Fruit fly (Drosophila melanogaster): ENCODE measurements around the gene RabX6.

RabX6 gene

DNA sequence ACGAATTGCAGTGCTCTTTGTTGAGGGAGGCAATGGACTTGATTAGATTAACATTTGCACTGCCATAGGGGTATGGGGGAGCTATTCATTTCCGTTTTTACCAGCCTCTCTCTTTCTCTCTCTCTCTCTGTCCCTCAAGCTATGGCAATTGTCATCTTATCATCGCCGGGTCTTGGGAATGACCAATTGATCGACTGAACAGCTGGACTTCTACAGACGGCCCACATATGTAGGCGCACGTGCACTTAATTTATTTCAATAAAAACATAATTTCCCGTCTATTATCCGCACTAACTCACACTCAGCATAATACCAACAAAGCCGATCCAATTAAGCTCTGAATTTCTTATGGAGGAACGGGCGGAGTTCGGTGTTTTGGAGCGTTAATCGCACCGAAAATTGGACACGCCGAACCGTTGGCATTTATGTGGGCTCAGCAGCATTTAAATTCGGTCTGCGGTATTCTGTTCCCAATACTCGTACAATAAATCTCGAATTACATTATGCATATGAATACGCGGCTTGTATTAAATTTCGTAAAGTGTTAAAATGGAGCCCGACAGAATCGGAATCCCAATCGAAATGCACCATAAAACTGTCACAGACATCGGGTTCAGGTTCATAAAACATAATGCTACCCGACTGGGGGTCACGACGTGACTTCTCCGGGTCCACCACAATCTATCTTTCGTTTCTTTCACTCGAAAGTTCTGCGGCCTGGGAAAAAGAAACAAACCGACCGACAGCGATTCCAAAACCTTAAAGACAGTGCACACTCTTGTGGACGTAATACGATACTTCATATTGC is 33.5 kb downstream of the RabX6 start:
- TF ChIP-seq EcR (GFP tag; optimal IDR thresholded peaks at IDR 0.05) (no peak), D1 (tag; optimal IDR thresholded peaks at IDR 0.05) (no peak), CG4496 (GFP tag; IDR thresholded peaks at IDR 0.05) (no peak), CG10348 (GFP tag; IDR thresholded peaks at IDR 0.05) (no peak), CG14655 (GFP tag; optimal IDR thresholded peaks at IDR 0.05) (no peak), CG8159 (tag; optimal IDR thresholded peaks at IDR 0.05) (no peak), rn (GFP tag; IDR thresholded peaks at IDR 0.05) (no peak), CG13204 (GFP tag; optimal IDR thresholded peaks at IDR 0.05) (no peak), CG12605 (GFP tag; IDR thresholded peaks at IDR 0.05) (no peak), gl (tag; optimal IDR thresholded peaks at IDR 0.05) (no peak), CG8301 (tag; optimal IDR thresholded peaks at IDR 0.05) (no peak), CG17806 (tag; optimal IDR thresholded peaks at IDR 0.05) (no peak), CG34367 (tag; optimal IDR thresholded peaks at IDR 0.05) (no peak), CG32121 (GFP tag; IDR thresholded peaks at IDR 0.05) (no peak), CG9948 (tag; optimal IDR thresholded peaks at IDR 0.05) (no peak), CG15710 (tag; optimal IDR thresholded peaks at IDR 0.05) (no peak), Pif1B (GFP tag; optimal IDR thresholded peaks at IDR 0.05) (no peak), fd96Ca (GFP tag; IDR thresholded peaks at IDR 0.05) (no peak), Pif1A (GFP tag; optimal IDR thresholded peaks at IDR 0.05) (no peak), Snoo (tag; optimal IDR thresholded peaks at IDR 0.05) (no peak)

- TF ChIP-seq Ets98B (GFP tag; IDR thresholded peaks at IDR 0.05) (peak; percentile 86), EcR (GFP tag; optimal IDR thresholded peaks at IDR 0.05) (peak; percentile 64), CG10348 (GFP tag; IDR thresholded peaks at IDR 0.05) (peak; percentile 53; the same call in 1 of the 2 replicates), CG12605 (GFP tag; IDR thresholded peaks at IDR 0.05) (peak; percentile 93), CG15710 (tag; optimal IDR thresholded peaks at IDR 0.05) (peak; percentile 91), rn (GFP tag; IDR thresholded peaks at IDR 0.05) (peak; percentile 90), D1 (tag; optimal IDR thresholded peaks at IDR 0.05) (peak; percentile 84), CG8301 (tag; optimal IDR thresholded peaks at IDR 0.05) (peak; percentile 84), Pif1B (GFP tag; optimal IDR thresholded peaks at IDR 0.05) (peak; percentile 94), Snoo (tag; optimal IDR thresholded peaks at IDR 0.05) (peak; percentile 97), CG17806 (tag; optimal IDR thresholded peaks at IDR 0.05) (peak; percentile 92), CG9948 (tag; optimal IDR thresholded peaks at IDR 0.05) (peak; percentile 89), CG13204 (GFP tag; optimal IDR thresholded peaks at IDR 0.05) (peak; percentile 78), CG34367 (tag; optimal IDR thresholded peaks at IDR 0.05) (peak; percentile 91), Pif1A (GFP tag; optimal IDR thresholded peaks at IDR 0.05) (peak; percentile 94), CG32121 (GFP tag; IDR thresholded peaks at IDR 0.05) (peak; percentile 87), gl (tag; optimal IDR thresholded peaks at IDR 0.05) (peak; percentile 85), fd96Ca (GFP tag; IDR thresholded peaks at IDR 0.05) (peak; percentile 95), CG4496 (GFP tag; IDR thresholded peaks at IDR 0.05) (peak; percentile 97), CG14655 (GFP tag; optimal IDR thresholded peaks at IDR 0.05) (peak; percentile 89), CG8159 (tag; optimal IDR thresholded peaks at IDR 0.05) (peak; percentile 91)
Measured at dm6 chr3L:724518-725341, 34.4 kb downstream of the RabX6 start.

DNA sequence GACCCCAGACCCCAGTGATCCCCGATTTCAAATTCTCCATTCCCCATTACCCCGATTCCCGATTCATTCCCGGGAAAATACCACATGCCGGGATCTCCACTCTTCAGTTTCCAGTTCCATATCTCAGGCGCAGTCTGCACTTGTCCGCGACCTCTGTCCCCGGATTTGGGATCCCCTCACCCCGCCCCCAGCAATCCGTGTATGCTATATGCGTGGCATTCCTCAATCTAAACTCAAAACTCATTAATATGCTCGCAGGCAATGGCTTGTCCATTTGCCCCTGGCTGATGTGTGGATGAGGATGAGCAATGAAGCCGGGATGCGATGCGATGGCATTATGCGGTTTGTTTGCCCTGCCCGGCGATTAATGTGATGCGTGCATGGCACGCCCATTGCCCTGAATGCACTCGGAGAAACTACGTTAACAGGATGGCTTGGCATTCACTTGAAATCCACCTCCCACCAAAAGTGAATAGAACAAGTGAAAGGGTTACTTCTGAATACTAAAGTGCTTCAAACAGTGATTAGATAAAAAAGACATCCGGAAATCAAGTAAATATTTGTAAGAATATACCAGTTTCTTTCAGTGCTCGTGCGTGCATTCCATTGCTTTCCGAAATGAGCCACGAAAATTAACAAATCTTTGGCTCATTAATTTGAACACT is 35.3 kb downstream of the RabX6 start:
- peak; percentile 71 for TF ChIP-seq CG15710 (tag; optimal IDR thresholded peaks at IDR 0.05)
- 0 out of 3 replicates have a peak, but pooled peaks have one; percentile 39 for TF ChIP-seq CG4496 (GFP tag; IDR thresholded peaks at IDR 0.05)
- no peak for TF ChIP-seq CG13204 (GFP tag; optimal IDR thresholded peaks at IDR 0.05)
- peak; percentile 70 for TF ChIP-seq CG9948 (tag; optimal IDR thresholded peaks at IDR 0.05)
- TF ChIP-seq D1 (tag; optimal IDR thresholded peaks at IDR 0.05), result peak; percentile 12
- peak; percentile 71 for TF ChIP-seq Pif1A (GFP tag; optimal IDR thresholded peaks at IDR 0.05)
- TF ChIP-seq Pif1B (GFP tag; optimal IDR thresholded peaks at IDR 0.05), result peak; percentile 66
- no peak for TF ChIP-seq Ets98B (GFP tag; IDR thresholded peaks at IDR 0.05)
- no peak for TF ChIP-seq CG10348 (GFP tag; IDR thresholded peaks at IDR 0.05)
- no peak for TF ChIP-seq CG12605 (GFP tag; IDR thresholded peaks at IDR 0.05)
- peak; percentile 30 for TF ChIP-seq gl (tag; optimal IDR thresholded peaks at IDR 0.05)
- peak; percentile 47 for TF ChIP-seq CG14655 (GFP tag; optimal IDR thresholded peaks at IDR 0.05)
- TF ChIP-seq Snoo (tag; optimal IDR thresholded peaks at IDR 0.05), result peak; percentile 80
- TF ChIP-seq rn (GFP tag; IDR thresholded peaks at IDR 0.05), result no peak
- peak; percentile 28 for TF ChIP-seq CG8301 (tag; optimal IDR thresholded peaks at IDR 0.05)
- TF ChIP-seq CG17806 (tag; optimal IDR thresholded peaks at IDR 0.05), result peak; percentile 75
- TF ChIP-seq fd96Ca (GFP tag; IDR thresholded peaks at IDR 0.05), result peak; percentile 51; the same call in 1 of the 3 replicates
- TF ChIP-seq CG34367 (tag; optimal IDR thresholded peaks at IDR 0.05), result peak; percentile 49
- no peak for TF ChIP-seq CG32121 (GFP tag; IDR thresholded peaks at IDR 0.05)
- peak; percentile 74 for TF ChIP-seq CG8159 (tag; optimal IDR thresholded peaks at IDR 0.05)
- TF ChIP-seq EcR (GFP tag; optimal IDR thresholded peaks at IDR 0.05), result no peak

dm6 chr3L:726486-727180 is 36.3 kb downstream of the RabX6 start:
- no peak for TF ChIP-seq CG10348 (GFP tag; IDR thresholded peaks at IDR 0.05)
- TF ChIP-seq gl (tag; optimal IDR thresholded peaks at IDR 0.05), result no peak
- TF ChIP-seq Snoo (tag; optimal IDR thresholded peaks at IDR 0.05), result no peak
- TF ChIP-seq CG13204 (GFP tag; optimal IDR thresholded peaks at IDR 0.05), result no peak
- TF ChIP-seq CG17806 (tag; optimal IDR thresholded peaks at IDR 0.05), result no peak
- no peak for TF ChIP-seq CG4496 (GFP tag; IDR thresholded peaks at IDR 0.05)
- TF ChIP-seq Pif1B (GFP tag; optimal IDR thresholded peaks at IDR 0.05), result no peak
- no peak for TF ChIP-seq fd96Ca (GFP tag; IDR thresholded peaks at IDR 0.05)
- TF ChIP-seq CG9948 (tag; optimal IDR thresholded peaks at IDR 0.05), result no peak
- no peak for TF ChIP-seq Ets98B (GFP tag; IDR thresholded peaks at IDR 0.05)
- TF ChIP-seq D1 (tag; optimal IDR thresholded peaks at IDR 0.05), result no peak
- no peak for TF ChIP-seq Pif1A (GFP tag; optimal IDR thresholded peaks at IDR 0.05)
- TF ChIP-seq rn (GFP tag; IDR thresholded peaks at IDR 0.05), result no peak
- TF ChIP-seq CG8159 (tag; optimal IDR thresholded peaks at IDR 0.05), result no peak
- TF ChIP-seq CG8301 (tag; optimal IDR thresholded peaks at IDR 0.05), result no peak
- no peak for TF ChIP-seq CG32121 (GFP tag; IDR thresholded peaks at IDR 0.05)
- no peak for TF ChIP-seq CG34367 (tag; optimal IDR thresholded peaks at IDR 0.05)
- TF ChIP-seq CG14655 (GFP tag; optimal IDR thresholded peaks at IDR 0.05), result no peak
- TF ChIP-seq EcR (GFP tag; optimal IDR thresholded peaks at IDR 0.05), result no peak
- TF ChIP-seq CG12605 (GFP tag; IDR thresholded peaks at IDR 0.05), result no peak
